Fruit fly (Drosophila melanogaster) whole organism, embryonic: ENCODE data around the gene CG42726.

Experiments used
- CG34422 ChIP-seq: fragments of 200-800 bp; sonication (Bioruptor generic); IDR thresholded peaks from 3 replicates; pipeline ENCODE4 v1.3.6; 2022; ENCODE audit warnings: missing biosample characterization, missing genetic modification characterization
- CG6683 ChIP-seq: fragments of 200-800 bp; sonication (Bioruptor generic); optimal IDR thresholded peaks from 2 replicates; lab custom pipeline; 2017; ENCODE audit warnings: missing biosample characterization, mild to moderate bottlenecking, missing genetic modification characterization, missing genetic modification reagents
- GATAe ChIP-seq: fragments of 200-800 bp; sonication (Bioruptor generic); conservative IDR thresholded peaks from 2 replicates; pipeline ENCODE4 v1.3.6; 2022; ENCODE audit warnings: missing biosample characterization, missing genetic modification characterization
- HLH3B ChIP-seq: fragments of 200-800 bp; sonication (Bioruptor generic); IDR thresholded peaks from 2 replicates; pipeline ENCODE4 v1.3.6; 2022; ENCODE audit warnings: missing biosample characterization, missing genetic modification characterization
- Sox102F ChIP-seq: fragments of 200-800 bp; sonication (Bioruptor generic); optimal IDR thresholded peaks from 2 replicates; lab custom pipeline; 2018; ENCODE audit warnings: missing biosample characterization, mild to moderate bottlenecking, missing genetic modification characterization, moderate library complexity
- gcm ChIP-seq: fragments of 200-800 bp; sonication (Bioruptor generic); optimal IDR thresholded peaks from 2 replicates; lab custom pipeline; 2019; ENCODE audit warnings: missing biosample characterization, mild to moderate bottlenecking, missing genetic modification characterization, moderate library complexity
- klu ChIP-seq: fragments of 200-800 bp; sonication (Bioruptor generic); IDR thresholded peaks from 2 replicates; pipeline ENCODE4 v1.3.6; 2022; ENCODE audit warnings: missing biosample characterization, missing genetic modification characterization
- ttk ChIP-seq: fragments of 200-800 bp; sonication (Bioruptor generic); IDR thresholded peaks from 2 replicates; pipeline ENCODE4 v2.1.2; 2022; ENCODE audit warnings: missing biosample characterization, missing genetic modification characterization

DNA sequence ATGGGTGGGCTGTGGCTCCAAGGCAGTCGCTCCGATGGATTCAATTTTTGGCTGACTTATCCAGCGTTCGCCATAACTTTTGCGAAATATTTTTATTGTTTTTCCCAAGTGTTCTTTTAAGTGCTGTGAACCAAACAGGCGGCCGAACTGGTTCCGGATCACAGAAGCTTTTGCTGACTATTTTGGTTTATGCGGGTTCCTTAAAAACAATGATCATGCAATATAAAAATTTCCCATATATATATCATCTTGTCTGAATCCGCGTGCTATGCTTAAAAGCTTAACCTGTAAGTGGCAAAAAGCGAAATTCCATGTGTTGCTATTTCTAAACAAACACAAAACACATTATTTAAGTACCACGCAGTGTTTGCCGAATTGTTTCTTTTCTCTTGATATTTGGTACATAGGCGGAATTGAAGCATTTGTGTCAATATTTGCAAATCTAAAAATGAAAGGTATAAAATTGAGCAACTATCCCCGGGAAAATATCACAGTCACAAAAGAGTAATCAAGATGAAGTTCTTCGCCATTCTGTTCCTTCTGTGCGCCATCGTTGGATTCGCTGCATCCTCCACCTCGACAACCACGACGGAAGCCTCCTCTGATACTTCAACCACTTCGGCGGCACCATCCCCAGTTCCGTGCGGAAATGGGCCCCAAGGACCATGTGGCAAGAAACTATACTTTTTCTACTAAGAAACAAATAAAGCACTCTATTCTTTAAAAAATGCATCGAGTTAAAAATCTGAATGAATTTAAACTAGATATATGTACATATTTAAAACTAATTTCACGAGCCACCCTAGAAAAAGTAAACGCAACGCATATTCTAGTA is 27.7 kb upstream of the CG42726 start, which contains the start of the genes CG6276 and CG44040:
- 0 out of 2 replicates have a peak, but pooled peaks have one; percentile 23 for TF ChIP-seq HLH3B (GFP tag; lab: Robert Waterston, UW)
- TF ChIP-seq CG6683 (GFP tag; lab: Kevin White, UChicago): peak; percentile 0
- no peak for TF ChIP-seq GATAe
- TF ChIP-seq gcm (GFP tag; lab: Kevin White, UChicago): peak; percentile 40
- no peak for TF ChIP-seq CG34422 (GFP tag; lab: Robert Waterston, UW)
- TF ChIP-seq klu (GFP tag; lab: Robert Waterston, UW): 0 out of 2 replicates have a peak, but pooled peaks have one; percentile 14
- TF ChIP-seq Sox102F (GFP tag; lab: Kevin White, UChicago): peak; percentile 35
- TF ChIP-seq ttk (GFP tag; lab: Robert Waterston, UW): no peak
